Worm (Caenorhabditis elegans) whole organism, L4 larva: Measurements from ENCODE around the gene cdc-48.1.

Experiments used
- F10B5.3 ChIP-seq: sonication (generic microtip); optimal IDR thresholded peaks from 2 replicates; lab custom pipeline; 2016; ENCODE audit warnings: mild to moderate bottlenecking, missing genetic modification characterization, missing compliant biosample characterization
- F26F4.8 ChIP-seq: fragments of 200-800 bp; sonication (Bioruptor generic); conservative IDR thresholded peaks from 2 replicates; pipeline ENCODE4 v1.3.6; 2022; ENCODE audit warnings: missing genetic modification characterization, missing compliant biosample characterization
- F37D6.2 ChIP-seq: sonication (generic microtip); optimal IDR thresholded peaks from 2 replicates; lab custom pipeline; 2016; ENCODE audit warnings: mild to moderate bottlenecking, missing genetic modification characterization, missing compliant biosample characterization
- T20F7.1 ChIP-seq: fragments of 200-800 bp; sonication (Bioruptor generic); optimal IDR thresholded peaks from 2 replicates; lab custom pipeline; 2018; ENCODE audit warnings: mild to moderate bottlenecking, missing genetic modification characterization, missing compliant biosample characterization
- T26A8.4 ChIP-seq: fragments of 200-800 bp; sonication (Bioruptor generic); IDR thresholded peaks from 2 replicates; pipeline ENCODE4 v1.3.6; 2022; ENCODE audit warnings: missing genetic modification characterization, missing compliant biosample characterization
- Y48G9A.11 ChIP-seq: fragments of 200-800 bp; sonication (Bioruptor generic); IDR thresholded peaks from 2 replicates; pipeline ENCODE4 v1.3.6; 2022; ENCODE audit warnings: missing genetic modification reagents, missing genetic modification characterization, missing compliant biosample characterization
- Y5F2A.4 ChIP-seq: fragments of 200-800 bp; sonication (Bioruptor generic); optimal IDR thresholded peaks from 2 replicates; lab custom pipeline; 2018; ENCODE audit warnings: mild to moderate bottlenecking, missing genetic modification characterization, missing compliant biosample characterization
- Y75B8A.6 ChIP-seq: fragments of 200-800 bp; sonication (Bioruptor generic); IDR thresholded peaks from 2 replicates; pipeline ENCODE4 v1.3.6; 2022; ENCODE audit warnings: missing genetic modification reagents, missing genetic modification characterization, missing compliant biosample characterization
- aha-1 ChIP-seq: fragments of 150-350 bp; peaks from one replicate; lab custom pipeline; 2014; ENCODE audit warnings: missing biosample characterization, missing genetic modification characterization
- aly-2 ChIP-seq: sonication (generic microtip); optimal IDR thresholded peaks from 2 replicates; lab custom pipeline; 2018; ENCODE audit warnings: missing biosample characterization, missing genetic modification characterization
- ama-1 ChIP-seq: fragments of 150-350 bp; optimal IDR thresholded peaks from 2 replicates; lab custom pipeline; 2014; ENCODE audit warnings: inconsistent platforms, mixed read lengths
- arid-1 ChIP-seq: fragments of 200-800 bp; sonication (Bioruptor generic); conservative IDR thresholded peaks from 2 replicates; pipeline ENCODE4 v1.3.6; 2022; ENCODE audit warnings: missing genetic modification reagents, missing genetic modification characterization, missing compliant biosample characterization
- ceh-28 ChIP-seq: fragments of 150-350 bp; optimal IDR thresholded peaks from 2 replicates; lab custom pipeline; 2014; ENCODE audit warnings: missing biosample characterization, missing genetic modification reagents, missing genetic modification characterization
- ceh-44 ChIP-seq: fragments of 200-800 bp; sonication (Bioruptor generic); IDR thresholded peaks from 2 replicates; pipeline ENCODE4 v1.3.6; 2022; ENCODE audit warnings: missing genetic modification reagents, missing genetic modification characterization, missing compliant biosample characterization
- ceh-62 ChIP-seq: sonication (generic microtip); optimal IDR thresholded peaks from 2 replicates; lab custom pipeline; 2017; ENCODE audit warnings: missing biosample characterization, missing genetic modification characterization
- daf-19 ChIP-seq: fragments of 200-800 bp; sonication (Bioruptor generic); conservative IDR thresholded peaks from 2 replicates; pipeline ENCODE4 v1.3.6; 2022; ENCODE audit warnings: missing genetic modification characterization, missing compliant biosample characterization
- daf-8 ChIP-seq: fragments of 200-800 bp; sonication (Bioruptor generic); IDR thresholded peaks from 2 replicates; pipeline ENCODE4 v1.3.6; 2022; ENCODE audit warnings: missing genetic modification characterization, missing compliant biosample characterization
- dmd-8 ChIP-seq: fragments of 200-800 bp; sonication (Bioruptor generic); IDR thresholded peaks from 2 replicates; pipeline ENCODE4 v1.3.6; 2022; ENCODE audit warnings: missing genetic modification characterization, missing compliant biosample characterization
- dpl-1 ChIP-seq: fragments of 150-350 bp; optimal IDR thresholded peaks from 2 replicates; lab custom pipeline; 2014; ENCODE audit warnings: missing biosample characterization, missing genetic modification reagents, missing genetic modification characterization
- egl-43 ChIP-seq: fragments of 200-800 bp; sonication (Bioruptor generic); IDR thresholded peaks from 2 replicates; pipeline ENCODE4 v1.3.6; 2022; ENCODE audit warnings: missing genetic modification reagents, missing genetic modification characterization, missing compliant biosample characterization
- hif-1 ChIP-seq, 2 experiments: sonication (generic microtip); optimal IDR thresholded peaks; 2 replicates each; lab custom pipeline; 2016 to 2017; ENCODE audit warnings: missing compliant biosample characterization in 2 of 2, missing genetic modification characterization in 2 of 2, missing genetic modification reagents in 2 of 2, missing genotype in 2 of 2, mild to moderate bottlenecking in 1 of 2
- hlh-30 ChIP-seq: sonication (generic microtip); optimal IDR thresholded peaks from 2 replicates; lab custom pipeline; 2017; ENCODE audit warnings: antibody characterized with exemption, mild to moderate bottlenecking, missing genetic modification characterization, missing compliant biosample characterization; ENCODE audit not compliant: insufficient read depth
- hmg-1.1 ChIP-seq: fragments of 200-800 bp; sonication (Bioruptor generic); IDR thresholded peaks from 2 replicates; pipeline ENCODE4 v1.3.6; 2022; ENCODE audit warnings: missing genetic modification reagents, missing genetic modification characterization, missing compliant biosample characterization
- jun-1 ChIP-seq: fragments of 150-350 bp; optimal IDR thresholded peaks from 2 replicates; lab custom pipeline; 2014; ENCODE audit warnings: missing biosample characterization, missing genetic modification reagents, missing genetic modification characterization
- lin-1 ChIP-seq: fragments of 200-800 bp; sonication (Bioruptor generic); IDR thresholded peaks from 2 replicates; pipeline ENCODE4 v1.3.6; 2022; ENCODE audit warnings: missing genetic modification reagents, missing genetic modification characterization, missing compliant biosample characterization
- lin-29 ChIP-seq: fragments of 200-800 bp; sonication (Bioruptor generic); IDR thresholded peaks from 2 replicates; pipeline ENCODE4 v1.3.6; 2022; ENCODE audit warnings: missing genetic modification reagents, missing genetic modification characterization, missing compliant biosample characterization
- lin-38 ChIP-seq: fragments of 200-800 bp; sonication (Bioruptor generic); IDR thresholded peaks from 2 replicates; pipeline ENCODE4 v1.3.6; 2022; ENCODE audit warnings: missing genetic modification reagents, missing genetic modification characterization, missing compliant biosample characterization
- lin-39 ChIP-seq: fragments of 150-350 bp; optimal IDR thresholded peaks from 2 replicates; lab custom pipeline; 2014; ENCODE audit warnings: missing biosample characterization, missing genetic modification reagents, missing genetic modification characterization
- lsy-2 ChIP-seq, 2 experiments: fragments of 150-350 bp in 1 of 2; sonication (generic microtip) in 1 of 2; optimal IDR thresholded peaks; 2 replicates each; lab custom pipeline; 2014 to 2017; ENCODE audit warnings: missing biosample characterization in 2 of 2, missing genetic modification characterization in 2 of 2
- mxl-2 ChIP-seq: fragments of 200-800 bp; sonication (Bioruptor generic); conservative IDR thresholded peaks from 2 replicates; pipeline ENCODE4 v1.3.6; 2022; ENCODE audit warnings: missing genetic modification reagents, missing genetic modification characterization, missing compliant biosample characterization
- nhr-10 ChIP-seq: fragments of 150-350 bp; optimal IDR thresholded peaks from 2 replicates; lab custom pipeline; 2014; ENCODE audit warnings: missing biosample characterization, missing genetic modification characterization
- nhr-11 ChIP-seq: fragments of 150-350 bp; optimal IDR thresholded peaks from 2 replicates; lab custom pipeline; 2014; ENCODE audit warnings: missing biosample characterization, missing genetic modification characterization
- nhr-28 ChIP-seq: fragments of 150-350 bp; optimal IDR thresholded peaks from 2 replicates; lab custom pipeline; 2014; ENCODE audit warnings: missing biosample characterization, missing genetic modification characterization
- nhr-41 ChIP-seq: fragments of 200-800 bp; sonication (Bioruptor generic); IDR thresholded peaks from 2 replicates; pipeline ENCODE4 v1.3.6; 2022; ENCODE audit warnings: missing genetic modification reagents, missing genetic modification characterization, missing compliant biosample characterization
- nhr-42 ChIP-seq: fragments of 200-800 bp; sonication (Bioruptor generic); IDR thresholded peaks from 2 replicates; pipeline ENCODE4 v1.3.6; 2022; ENCODE audit warnings: missing genetic modification characterization, missing compliant biosample characterization
- nhr-76 ChIP-seq: fragments of 150-350 bp; optimal IDR thresholded peaks from 2 replicates; lab custom pipeline; 2014; ENCODE audit warnings: missing biosample characterization, missing genetic modification characterization
- pha-4 ChIP-seq, 2 experiments: fragments of 150-350 bp in 1 of 2; fragments of 200-800 bp in 1 of 2; sonication (Bioruptor generic) in 1 of 2; IDR thresholded peaks in 1 of 2; optimal IDR thresholded peaks in 1 of 2; 2 replicates each; pipeline versions ENCODE4 v1.3.6 to Lab custom; 2014 to 2022; ENCODE audit warnings: missing genetic modification characterization in 2 of 2, missing genetic modification reagents in 2 of 2, missing biosample characterization in 1 of 2, missing compliant biosample characterization in 1 of 2
- php-3 ChIP-seq: fragments of 200-800 bp; sonication (Bioruptor generic); IDR thresholded peaks from 2 replicates; pipeline ENCODE4 v1.3.6; 2022; ENCODE audit warnings: missing genetic modification reagents, missing genetic modification characterization, missing compliant biosample characterization
- snpc-1.2 ChIP-seq: fragments of 200-800 bp; sonication (Bioruptor generic); IDR thresholded peaks from 2 replicates; pipeline ENCODE4 v1.3.6; 2022; ENCODE audit warnings: missing genetic modification reagents, missing genetic modification characterization, missing compliant biosample characterization
- snpc-4 ChIP-seq: fragments of 150-350 bp; optimal IDR thresholded peaks from 2 replicates; lab custom pipeline; 2014; ENCODE audit warnings: missing biosample characterization, missing genetic modification characterization
- spr-1 ChIP-seq: sonication (generic microtip); optimal IDR thresholded peaks from 2 replicates; lab custom pipeline; 2016; ENCODE audit warnings: mild to moderate bottlenecking, missing genetic modification characterization, missing compliant biosample characterization
- unc-130 ChIP-seq: sonication (generic microtip); optimal IDR thresholded peaks from 2 replicates; lab custom pipeline; 2016; ENCODE audit warnings: missing genetic modification reagents, missing genetic modification characterization, missing compliant biosample characterization
- ztf-7 ChIP-seq: fragments of 150-350 bp; optimal IDR thresholded peaks from 2 replicates; lab custom pipeline; 2014; ENCODE audit warnings: missing biosample characterization, missing genetic modification characterization

The cdc-48.1 gene

DNA sequence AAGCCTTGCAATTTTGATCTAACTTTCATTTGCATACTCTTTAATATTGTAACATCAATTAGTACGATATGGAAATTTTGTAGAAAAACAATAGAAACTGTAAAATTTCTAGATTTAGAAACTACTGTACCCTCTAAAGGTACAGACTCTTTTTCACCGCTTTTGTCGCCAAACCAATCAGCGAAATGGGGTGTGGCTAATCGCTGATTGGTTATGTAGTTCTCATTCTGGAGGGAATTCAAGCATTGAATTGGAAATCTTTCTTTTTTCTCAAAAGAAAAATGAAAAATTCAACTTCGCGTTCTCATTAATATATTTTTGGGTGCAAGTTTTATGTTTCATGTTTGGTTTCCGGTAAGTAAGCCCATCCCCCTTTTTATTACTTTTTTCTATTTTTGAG is 40.4 kb upstream of the cdc-48.1 start:
- TF ChIP-seq nhr-11 (tag; lab: Kevin White, UChicago), result no peak
- TF ChIP-seq nhr-10 (tag; lab: Kevin White, UChicago), result no peak
- no peak for TF ChIP-seq nhr-76 (tag; lab: Kevin White, UChicago)
- no peak for TF ChIP-seq nhr-41 (GFP tag; lab: Robert Waterston, UW)
- no peak for TF ChIP-seq aha-1 (tag; lab: Kevin White, UChicago)
- TF ChIP-seq arid-1, result no peak
- no peak for TF ChIP-seq F37D6.2 (tag; lab: Kevin White, UChicago)
- no peak for TF ChIP-seq ama-1 (lab: Kevin White, UChicago)
- TF ChIP-seq spr-1, result no peak
- no peak for TF ChIP-seq mxl-2 (GFP tag; lab: Robert Waterston, UW)
- TF ChIP-seq egl-43 (GFP tag; lab: Robert Waterston, UW), result no peak
- no peak for TF ChIP-seq daf-8 (GFP tag; lab: Robert Waterston, UW)
- TF ChIP-seq ceh-62 (tag; lab: Kevin White, UChicago), result no peak
- no peak for TF ChIP-seq lin-38 (GFP tag; lab: Robert Waterston, UW)

DNA sequence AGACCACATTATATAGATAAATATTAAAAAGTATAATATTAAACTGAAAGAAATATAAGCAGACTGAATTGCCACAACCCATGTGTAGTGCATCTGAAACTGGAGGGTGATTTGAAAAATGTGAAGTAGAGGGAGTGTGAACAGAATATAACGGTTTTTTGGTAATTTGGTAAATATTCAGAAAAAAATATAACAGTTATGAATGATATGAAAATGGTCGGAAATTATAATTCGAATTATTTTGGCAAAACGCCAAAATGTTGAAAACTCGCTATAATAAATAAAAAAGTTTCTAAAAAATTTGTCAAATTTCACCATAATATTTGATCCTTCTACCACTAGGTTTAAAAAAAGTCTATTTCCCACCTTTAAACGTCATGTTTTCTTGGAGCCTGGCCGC is 39.0 kb upstream of the cdc-48.1 start, which contains the start of gene srv-2:
srv-2 (minus strand) TSS at position 101 of the 400 bp plus-strand sequence.
- TF ChIP-seq pha-4 (GFP tag; IDR thresholded peaks at IDR 0.05; lab: Robert Waterston, UW) (no peak), pha-4 (tag; optimal IDR thresholded peaks at IDR 0.05; lab: Kevin White, UChicago) (no peak), snpc-4 (no peak), dpl-1 (GFP tag; lab: Kevin White, UChicago) (no peak), F26F4.8 (GFP tag; lab: Robert Waterston, UW) (no peak), nhr-11 (tag; lab: Kevin White, UChicago) (no peak), nhr-41 (GFP tag; lab: Robert Waterston, UW) (no peak), nhr-42 (no peak), snpc-1.2 (GFP tag; lab: Robert Waterston, UW) (no peak), Y75B8A.6 (GFP tag; lab: Robert Waterston, UW) (no peak), lin-29 (no peak), dmd-8 (GFP tag; lab: Robert Waterston, UW) (no peak), lin-1 (no peak), lsy-2 (tag; optimal IDR thresholded peaks at IDR 0.05; lab: Kevin White, UChicago) (no peak), nhr-28 (no peak), php-3 (GFP tag; lab: Robert Waterston, UW) (no peak), unc-130 (GFP tag; lab: Kevin White, UChicago) (no peak), hmg-1.1 (GFP tag; lab: Robert Waterston, UW) (no peak)

DNA sequence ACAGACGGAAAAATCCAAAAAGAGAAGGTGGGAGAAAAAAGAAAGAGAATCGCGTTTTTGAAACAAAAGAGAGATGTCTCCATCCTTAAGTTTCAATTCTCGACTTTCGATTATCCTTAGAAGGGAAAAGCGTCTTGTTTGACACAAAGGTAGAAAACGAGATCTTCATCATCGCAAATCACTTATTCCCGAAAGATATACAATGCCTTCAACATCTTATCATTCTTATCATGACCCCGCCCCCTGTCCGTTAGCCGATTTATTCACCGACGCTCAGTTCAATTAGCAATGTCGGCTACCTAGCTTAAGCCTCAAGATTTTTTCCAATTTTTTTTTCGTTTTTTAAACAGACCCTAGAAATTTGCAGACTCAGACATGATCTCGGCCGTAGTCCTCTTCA is 35.8 kb upstream of the cdc-48.1 start, which contains the start of gene C14A4.9:
C14A4.9 (plus strand) TSS at position 368 of the 400 bp plus-strand sequence.
- TF ChIP-seq egl-43 (GFP tag; lab: Robert Waterston, UW) (no peak), nhr-11 (tag; lab: Kevin White, UChicago) (no peak), lin-39 (tag; lab: Kevin White, UChicago) (no peak), aly-2 (no peak), arid-1 (no peak), Y48G9A.11 (GFP tag; lab: Robert Waterston, UW) (no peak), jun-1 (tag; lab: Kevin White, UChicago) (no peak), daf-8 (GFP tag; lab: Robert Waterston, UW) (no peak), T26A8.4 (GFP tag; lab: Robert Waterston, UW) (no peak), spr-1 (no peak), ceh-44 (no peak), ceh-28 (no peak), T20F7.1 (GFP tag; lab: Kevin White, UChicago) (no peak), Y5F2A.4 (GFP tag; lab: Kevin White, UChicago) (no peak), hif-1 (tag; optimal IDR thresholded peaks at IDR 0.05; lab: Kevin White, UChicago) (no peak), hlh-30 (tag; lab: Kevin White, UChicago) (no peak), F10B5.3 (no peak), daf-19 (GFP tag; lab: Robert Waterston, UW) (no peak), mxl-2 (GFP tag; lab: Robert Waterston, UW) (no peak), ztf-7 (tag; lab: Kevin White, UChicago) (no peak)
